Fruit fly (Drosophila melanogaster) whole organism, embryonic: ENCODE results near the gene GIIIspla2.

ENCODE experiments used
- C15 ChIP-seq: fragments of 200-800 bp; sonication (Bioruptor generic); IDR thresholded peaks from 3 replicates; pipeline ENCODE4 v1.3.6; 2022; ENCODE audit warnings: missing biosample characterization, missing genetic modification characterization
- CG10654 ChIP-seq: fragments of 200-800 bp; sonication (Bioruptor generic); optimal IDR thresholded peaks from 2 replicates; lab custom pipeline; 2016; ENCODE audit warnings: missing biosample characterization, missing genetic modification characterization
- CG11723 ChIP-seq: fragments of 200-800 bp; sonication (Bioruptor generic); optimal IDR thresholded peaks from 2 replicates; lab custom pipeline; 2017; ENCODE audit warnings: missing biosample characterization, mild to moderate bottlenecking, missing genetic modification characterization
- CG13624 ChIP-seq: fragments of 200-800 bp; sonication (Bioruptor generic); optimal IDR thresholded peaks from 2 replicates; lab custom pipeline; 2016; ENCODE audit warnings: missing biosample characterization, missing genetic modification characterization
- CG15479 ChIP-seq: fragments of 200-800 bp; sonication (Bioruptor generic); optimal IDR thresholded peaks from 3 replicates; lab custom pipeline; 2019; ENCODE audit warnings: missing biosample characterization, mild to moderate bottlenecking, missing genetic modification characterization, moderate library complexity
- CG15514 ChIP-seq: fragments of 200-800 bp; sonication (Bioruptor generic); optimal IDR thresholded peaks from 3 replicates; lab custom pipeline; 2017; ENCODE audit warnings: missing biosample characterization, missing genetic modification characterization, mild to moderate bottlenecking, moderate library complexity, missing genetic modification reagents
- CG16779 ChIP-seq: fragments of 200-800 bp; sonication (Bioruptor generic); IDR thresholded peaks from 2 replicates; pipeline ENCODE4 v1.3.6; 2022; ENCODE audit warnings: missing biosample characterization, missing genetic modification characterization
- CG17802 ChIP-seq: fragments of 200-800 bp; sonication (Bioruptor generic); optimal IDR thresholded peaks from 2 replicates; lab custom pipeline; 2018; ENCODE audit warnings: missing biosample characterization, mild to moderate bottlenecking, missing genetic modification characterization, moderate library complexity
- CG2129 ChIP-seq: fragments of 200-800 bp; sonication (Bioruptor generic); IDR thresholded peaks from 2 replicates; pipeline ENCODE4 v1.3.6; 2022; ENCODE audit warnings: missing biosample characterization, missing genetic modification characterization; ENCODE audit not compliant: partially characterized antibody
- CG2712 ChIP-seq: fragments of 200-800 bp; optimal IDR thresholded peaks from 3 replicates; lab custom pipeline; 2019; ENCODE audit warnings: missing biosample characterization, mild to moderate bottlenecking, missing genetic modification characterization, moderate library complexity
- CG4328 ChIP-seq: fragments of 200-800 bp; sonication (Bioruptor generic); optimal IDR thresholded peaks from 3 replicates; lab custom pipeline; 2017; ENCODE audit warnings: missing biosample characterization, missing genetic modification reagents, missing genetic modification characterization
- CG4854 ChIP-seq: fragments of 200-800 bp; sonication (Bioruptor generic); optimal IDR thresholded peaks from 2 replicates; lab custom pipeline; 2016; ENCODE audit warnings: missing biosample characterization, missing genetic modification characterization, inconsistent platforms
- CG5953 ChIP-seq: fragments of 200-800 bp; sonication (Bioruptor generic); IDR thresholded peaks from 2 replicates; pipeline ENCODE4 v1.3.6; 2022; ENCODE audit warnings: missing biosample characterization, missing genetic modification characterization
- CG6175 ChIP-seq: fragments of 200-800 bp; sonication (Bioruptor generic); IDR thresholded peaks from 3 replicates; pipeline ENCODE4 v1.3.6; 2022; ENCODE audit warnings: missing biosample characterization, missing genetic modification characterization
- CG6654 ChIP-seq: fragments of 200-800 bp; sonication (Bioruptor generic); optimal IDR thresholded peaks from 2 replicates; lab custom pipeline; 2017; ENCODE audit warnings: missing biosample characterization, mild to moderate bottlenecking, missing genetic modification characterization
- CG6683 ChIP-seq: fragments of 200-800 bp; sonication (Bioruptor generic); optimal IDR thresholded peaks from 2 replicates; lab custom pipeline; 2017; ENCODE audit warnings: missing biosample characterization, mild to moderate bottlenecking, missing genetic modification characterization, missing genetic modification reagents
- CG6854 ChIP-seq: fragments of 200-800 bp; sonication (Bioruptor generic); optimal IDR thresholded peaks from 3 replicates; lab custom pipeline; 2017; ENCODE audit warnings: missing biosample characterization, mild to moderate bottlenecking, missing genetic modification characterization
- CG9727 ChIP-seq: fragments of 200-800 bp; sonication (Bioruptor generic); optimal IDR thresholded peaks from 3 replicates; lab custom pipeline; 2017; ENCODE audit warnings: missing biosample characterization, mild to moderate bottlenecking, missing genetic modification characterization
- D ChIP-seq, 2 experiments: fragments of 200-800 bp in 1 of 2; fragments of >200 bp in 1 of 2; sonication (Bioruptor generic) in 1 of 2; optimal IDR thresholded peaks; 2 replicates in 1 of 2; 3 replicates in 1 of 2; lab custom pipeline; 2017; ENCODE audit warnings: mild to moderate bottlenecking in 1 of 2, missing biosample characterization in 1 of 2, missing genetic modification characterization in 1 of 2, missing genetic modification reagents in 1 of 2
- Dek ChIP-seq: fragments of 200-800 bp; sonication (Bioruptor generic); optimal IDR thresholded peaks from 3 replicates; lab custom pipeline; 2019; ENCODE audit warnings: missing biosample characterization, mild to moderate bottlenecking, missing genetic modification characterization, moderate library complexity
- E2f1 ChIP-seq: fragments of 200-800 bp; sonication (Bioruptor generic); IDR thresholded peaks from 2 replicates; pipeline ENCODE4 v1.3.6; 2022; ENCODE audit warnings: missing biosample characterization, missing genetic modification characterization
- E2f2 ChIP-seq: fragments of 200-800 bp; sonication (Bioruptor generic); IDR thresholded peaks from 2 replicates; pipeline ENCODE4 v1.3.6; 2022; ENCODE audit warnings: missing biosample characterization, missing genetic modification characterization
- Hr3 ChIP-seq: fragments of 200-800 bp; sonication (Bioruptor generic); optimal IDR thresholded peaks from 3 replicates; lab custom pipeline; 2016; ENCODE audit warnings: missing biosample characterization, missing genetic modification characterization
- Hsf ChIP-seq: fragments of 200-800 bp; sonication (Bioruptor generic); optimal IDR thresholded peaks from 3 replicates; lab custom pipeline; 2016; ENCODE audit warnings: missing biosample characterization, missing genetic modification characterization
- Lim3 ChIP-seq: fragments of 200-800 bp; sonication (Bioruptor generic); IDR thresholded peaks from 2 replicates; pipeline ENCODE4 v1.3.6; 2022; ENCODE audit warnings: missing biosample characterization, missing genetic modification characterization
- NfI ChIP-seq: fragments of 200-800 bp; sonication (Bioruptor generic); optimal IDR thresholded peaks from 3 replicates; lab custom pipeline; 2018; ENCODE audit warnings: missing biosample characterization, mild to moderate bottlenecking, missing genetic modification characterization, moderate library complexity
- ab ChIP-seq: fragments of 200-800 bp; sonication (Bioruptor generic); optimal IDR thresholded peaks from 2 replicates; lab custom pipeline; 2016; ENCODE audit warnings: missing biosample characterization, missing genetic modification characterization
- aop ChIP-seq: fragments of 200-800 bp; sonication (Bioruptor generic); IDR thresholded peaks from 2 replicates; pipeline ENCODE4 v1.3.6; 2022; ENCODE audit warnings: missing biosample characterization, missing genetic modification characterization
- ara ChIP-seq: fragments of 200-800 bp; sonication (Bioruptor generic); IDR thresholded peaks from 2 replicates; pipeline ENCODE4 v1.3.6; 2022; ENCODE audit warnings: missing biosample characterization, missing genetic modification characterization
- az2 ChIP-seq: fragments of 200-800 bp; sonication (Bioruptor generic); optimal IDR thresholded peaks from 3 replicates; lab custom pipeline; 2016; ENCODE audit warnings: missing biosample characterization, missing genetic modification characterization
- disco-r ChIP-seq: fragments of 200-800 bp; sonication (Bioruptor generic); optimal IDR thresholded peaks from 2 replicates; lab custom pipeline; 2016; ENCODE audit warnings: missing biosample characterization, missing genetic modification characterization
- dmrt99B ChIP-seq: fragments of 200-800 bp; sonication (Bioruptor generic); optimal IDR thresholded peaks from 2 replicates; lab custom pipeline; 2018; ENCODE audit warnings: missing biosample characterization, mild to moderate bottlenecking, missing genetic modification characterization, moderate library complexity
- emc ChIP-seq: fragments of 200-800 bp; sonication (Bioruptor generic); optimal IDR thresholded peaks from 2 replicates; lab custom pipeline; 2016; ENCODE audit warnings: missing biosample characterization, missing genetic modification characterization
- fd3F ChIP-seq: fragments of 200-800 bp; sonication (Bioruptor generic); optimal IDR thresholded peaks from 2 replicates; lab custom pipeline; 2018; ENCODE audit warnings: missing biosample characterization, mild to moderate bottlenecking, missing genetic modification characterization, moderate library complexity
- ken ChIP-seq: fragments of 200-800 bp; sonication (Bioruptor generic); IDR thresholded peaks from 3 replicates; pipeline ENCODE4 v1.3.6; 2022; ENCODE audit warnings: missing biosample characterization, missing genetic modification characterization
- lab ChIP-seq: fragments of 200-800 bp; sonication (Bioruptor generic); optimal IDR thresholded peaks from 3 replicates; lab custom pipeline; 2017; ENCODE audit warnings: missing biosample characterization, missing genetic modification characterization, mild to moderate bottlenecking, moderate library complexity, missing genetic modification reagents
- lbe ChIP-seq: fragments of 200-800 bp; sonication (Bioruptor generic); optimal IDR thresholded peaks from 2 replicates; lab custom pipeline; 2016; ENCODE audit warnings: missing biosample characterization, mild to moderate bottlenecking, missing genetic modification characterization
- lilli ChIP-seq: fragments of 200-800 bp; sonication (Bioruptor generic); optimal IDR thresholded peaks from 3 replicates; lab custom pipeline; 2016; ENCODE audit warnings: missing biosample characterization, missing genetic modification characterization
- maf-S ChIP-seq: fragments of 200-800 bp; sonication (Bioruptor generic); optimal IDR thresholded peaks from 2 replicates; lab custom pipeline; 2016; ENCODE audit warnings: missing biosample characterization, missing genetic modification characterization
- mam ChIP-seq: fragments of 200-800 bp; sonication (Bioruptor generic); optimal IDR thresholded peaks from 3 replicates; lab custom pipeline; 2016; ENCODE audit warnings: missing biosample characterization, missing genetic modification characterization
- psq ChIP-seq: fragments of 200-800 bp; sonication (Bioruptor generic); optimal IDR thresholded peaks from 2 replicates; lab custom pipeline; 2017; ENCODE audit warnings: missing biosample characterization, missing genetic modification characterization
- ranshi ChIP-seq: fragments of 200-800 bp; sonication (Bioruptor generic); IDR thresholded peaks from 2 replicates; pipeline ENCODE4 v1.3.6; 2022; ENCODE audit warnings: missing biosample characterization, missing genetic modification characterization
- repo ChIP-seq: fragments of 200-800 bp; sonication (Bioruptor generic); optimal IDR thresholded peaks from 2 replicates; lab custom pipeline; 2016; ENCODE audit warnings: missing biosample characterization, missing genetic modification characterization
- slbo ChIP-seq: fragments of 200-800 bp; sonication (Bioruptor generic); IDR thresholded peaks from 2 replicates; pipeline ENCODE4 v1.3.6; 2022; ENCODE audit warnings: missing biosample characterization, missing genetic modification characterization
- slou ChIP-seq: fragments of 200-800 bp; sonication (Bioruptor generic); optimal IDR thresholded peaks from 3 replicates; lab custom pipeline; 2016; ENCODE audit warnings: missing biosample characterization, missing genetic modification characterization
- ttk ChIP-seq: fragments of 200-800 bp; sonication (Bioruptor generic); IDR thresholded peaks from 2 replicates; pipeline ENCODE4 v2.1.2; 2022; ENCODE audit warnings: missing biosample characterization, missing genetic modification characterization
- z ChIP-seq: fragments of 200-800 bp; sonication (Bioruptor generic); IDR thresholded peaks from 3 replicates; pipeline ENCODE4 v1.3.6; 2022; ENCODE audit warnings: missing biosample characterization, missing genetic modification characterization
- zf30C ChIP-seq: fragments of 200-800 bp; sonication (Bioruptor generic); optimal IDR thresholded peaks from 3 replicates; lab custom pipeline; 2018; ENCODE audit warnings: missing biosample characterization, mild to moderate bottlenecking, missing genetic modification characterization
- zfh1 ChIP-seq: fragments of 200-800 bp; sonication (Bioruptor generic); IDR thresholded peaks from 3 replicates; pipeline ENCODE4 v1.3.6; 2022; ENCODE audit warnings: missing biosample characterization, missing genetic modification characterization

The GIIIspla2 gene

dm6 chrX:8114476-8115342 is 42.7 kb upstream of the GIIIspla2 start (continued):
- peak; percentile 59 for TF ChIP-seq CG6854
- peak; percentile 18 for TF ChIP-seq CG6654 (GFP tag; lab: Kevin White, UChicago)
- TF ChIP-seq az2 = peak; percentile 28
- TF ChIP-seq CG6683 (GFP tag; lab: Kevin White, UChicago) = no peak
- TF ChIP-seq D (optimal IDR thresholded peaks at IDR 0.05; lab: Kevin White, UChicago) = no peak
- peak; percentile 21 for TF ChIP-seq D (GFP tag; optimal IDR thresholded peaks at IDR 0.05; lab: Kevin White, UChicago)
- peak; percentile 38; the same call in 1 of the 2 replicates for TF ChIP-seq E2f2 (GFP tag; lab: Robert Waterston, UW)
- peak; percentile 56 for TF ChIP-seq CG2712 (tag; lab: Kevin White, UChicago)
- TF ChIP-seq NfI (GFP tag; lab: Kevin White, UChicago) = peak; percentile 78
- TF ChIP-seq ken (GFP tag; lab: Robert Waterston, UW) = no peak
- TF ChIP-seq zf30C = no peak
- TF ChIP-seq lilli (GFP tag; lab: Kevin White, UChicago) = peak; percentile 46
- TF ChIP-seq lbe (GFP tag; lab: Kevin White, UChicago) = no peak
- TF ChIP-seq CG10654 = peak; percentile 42
- TF ChIP-seq slou (GFP tag; lab: Kevin White, UChicago) = no peak
- no peak for TF ChIP-seq C15 (GFP tag; lab: Robert Waterston, UW)
- no peak for TF ChIP-seq Lim3
- TF ChIP-seq CG6175 = no peak
- TF ChIP-seq zfh1 (GFP tag; lab: Robert Waterston, UW) = peak; percentile 50; the same call in 1 of the 3 replicates
- no peak for TF ChIP-seq mam (GFP tag; lab: Kevin White, UChicago)
- TF ChIP-seq E2f1 = 0 out of 2 replicates have a peak, but pooled peaks have one; percentile 38
- TF ChIP-seq CG15479 = no peak
- peak; percentile 71 for TF ChIP-seq Hsf (GFP tag; lab: Kevin White, UChicago)
- TF ChIP-seq CG15514 (GFP tag; lab: Kevin White, UChicago) = peak; percentile 41
- TF ChIP-seq Dek (tag; lab: Kevin White, UChicago) = peak; percentile 61
- TF ChIP-seq fd3F = peak; percentile 52
- no peak for TF ChIP-seq CG2129 (GFP tag; lab: Robert Waterston, UW)
- peak; percentile 21 for TF ChIP-seq disco-r (GFP tag; lab: Kevin White, UChicago)
- TF ChIP-seq ttk = no peak
- peak; percentile 58 for TF ChIP-seq CG9727 (GFP tag; lab: Kevin White, UChicago)
- TF ChIP-seq maf-S (GFP tag; lab: Kevin White, UChicago) = peak; percentile 6
- TF ChIP-seq CG13624 (GFP tag; lab: Kevin White, UChicago) = peak; percentile 65
- peak; percentile 31 for TF ChIP-seq emc
- TF ChIP-seq aop (GFP tag; lab: Robert Waterston, UW) = no peak
- TF ChIP-seq CG11723 (GFP tag; lab: Kevin White, UChicago) = peak; percentile 28
- TF ChIP-seq ranshi (GFP tag; lab: Robert Waterston, UW) = peak; percentile 63; the same call in 1 of the 2 replicates
- peak; percentile 78 for TF ChIP-seq slbo (GFP tag; lab: Robert Waterston, UW)
- no peak for TF ChIP-seq z (GFP tag; lab: Robert Waterston, UW)
- TF ChIP-seq psq = no peak
- TF ChIP-seq lab (GFP tag; lab: Kevin White, UChicago) = peak; percentile 85
- TF ChIP-seq Hr3 (GFP tag; lab: Kevin White, UChicago) = no peak
- peak; percentile 7; the same call in 1 of the 2 replicates for TF ChIP-seq ara (GFP tag; lab: Robert Waterston, UW)
- TF ChIP-seq CG17802 (tag; lab: Kevin White, UChicago) = no peak
- TF ChIP-seq CG5953 = no peak
- peak; percentile 15 for TF ChIP-seq CG4854 (GFP tag; lab: Kevin White, UChicago)
- peak; percentile 74 for TF ChIP-seq dmrt99B (tag; lab: Kevin White, UChicago)
- TF ChIP-seq CG4328 = peak; percentile 38
- no peak for TF ChIP-seq ab
- peak; percentile 13 for TF ChIP-seq repo (GFP tag; lab: Kevin White, UChicago)
- no peak for TF ChIP-seq CG16779 (GFP tag; lab: Robert Waterston, UW)
